Fruit fly (Drosophila melanogaster) whole organism, embryonic: ENCODE measurements around the gene CG8319.

ENCODE experiments used
- Ada2b ChIP-seq: fragments of 200-800 bp; sonication (Bioruptor generic); IDR thresholded peaks from 2 replicates; pipeline ENCODE4 v1.3.6; 2022; ENCODE audit warnings: missing biosample characterization, missing genetic modification characterization
- Atf-2 ChIP-seq: fragments of 200-800 bp; sonication (Bioruptor generic); optimal IDR thresholded peaks from 2 replicates; lab custom pipeline; 2016; ENCODE audit warnings: missing biosample characterization, missing genetic modification characterization
- CG1024 ChIP-seq: fragments of 200-800 bp; sonication (Bioruptor generic); IDR thresholded peaks from 2 replicates; pipeline ENCODE4 v1.3.6; 2022; ENCODE audit warnings: missing biosample characterization, missing genetic modification characterization
- CG10654 ChIP-seq: fragments of 200-800 bp; sonication (Bioruptor generic); optimal IDR thresholded peaks from 2 replicates; lab custom pipeline; 2016; ENCODE audit warnings: missing biosample characterization, missing genetic modification characterization
- CG12071 ChIP-seq: fragments of 200-800 bp; sonication (Bioruptor generic); optimal IDR thresholded peaks from 3 replicates; lab custom pipeline; 2018; ENCODE audit warnings: missing biosample characterization, mild to moderate bottlenecking, missing genetic modification characterization
- CG12155 ChIP-seq: fragments of 200-800 bp; sonication (Bioruptor generic); optimal IDR thresholded peaks from 3 replicates; lab custom pipeline; 2016; ENCODE audit warnings: missing biosample characterization, missing genetic modification characterization
- CG12219 ChIP-seq: fragments of 200-800 bp; sonication (Bioruptor generic); optimal IDR thresholded peaks from 3 replicates; lab custom pipeline; 2018; ENCODE audit warnings: missing biosample characterization, mild to moderate bottlenecking, missing genetic modification characterization
- CG12659 ChIP-seq: fragments of 200-800 bp; sonication (Bioruptor generic); optimal IDR thresholded peaks from 3 replicates; lab custom pipeline; 2017; ENCODE audit warnings: mild to moderate bottlenecking, missing biosample characterization, missing genetic modification reagents, missing genetic modification characterization
- CG14860 ChIP-seq: fragments of 200-800 bp; sonication (Bioruptor generic); IDR thresholded peaks from 3 replicates; pipeline ENCODE4 v1.3.6; 2022; ENCODE audit warnings: missing biosample characterization, missing genetic modification characterization; ENCODE audit not compliant: partially characterized antibody
- CG1529 ChIP-seq: fragments of 200-800 bp; sonication (Bioruptor generic); optimal IDR thresholded peaks from 3 replicates; lab custom pipeline; 2018; ENCODE audit warnings: missing biosample characterization, missing genetic modification characterization
- CG15696 ChIP-seq: fragments of 200-800 bp; sonication (Bioruptor generic); optimal IDR thresholded peaks from 2 replicates; lab custom pipeline; 2019; ENCODE audit warnings: missing biosample characterization, mild to moderate bottlenecking, missing genetic modification characterization, moderate library complexity
- CG16813 ChIP-seq: fragments of 200-800 bp; sonication (Bioruptor generic); IDR thresholded peaks from 3 replicates; pipeline ENCODE4 v1.3.6; 2022; ENCODE audit warnings: missing biosample characterization, missing genetic modification characterization; ENCODE audit not compliant: partially characterized antibody
- CG17186 ChIP-seq: fragments of 200-800 bp; sonication (Bioruptor generic); optimal IDR thresholded peaks from 3 replicates; lab custom pipeline; 2017; ENCODE audit warnings: missing biosample characterization, missing genetic modification reagents, missing genetic modification characterization
- CG18262 ChIP-seq: fragments of 200-800 bp; optimal IDR thresholded peaks from 3 replicates; lab custom pipeline; 2019; ENCODE audit warnings: missing biosample characterization, mild to moderate bottlenecking, missing genetic modification characterization, moderate library complexity
- CG18476 ChIP-seq: fragments of 200-800 bp; sonication (Bioruptor generic); optimal IDR thresholded peaks from 2 replicates; lab custom pipeline; 2016; ENCODE audit warnings: missing biosample characterization, mild to moderate bottlenecking, missing genetic modification characterization
- CG2712 ChIP-seq: fragments of 200-800 bp; optimal IDR thresholded peaks from 3 replicates; lab custom pipeline; 2019; ENCODE audit warnings: missing biosample characterization, mild to moderate bottlenecking, missing genetic modification characterization, moderate library complexity
- CG3847 ChIP-seq: fragments of 200-800 bp; sonication (Bioruptor generic); IDR thresholded peaks from 2 replicates; pipeline ENCODE4 v1.3.6; 2022; ENCODE audit warnings: missing biosample characterization, missing genetic modification characterization
- CG4328 ChIP-seq: fragments of 200-800 bp; sonication (Bioruptor generic); optimal IDR thresholded peaks from 3 replicates; lab custom pipeline; 2017; ENCODE audit warnings: missing biosample characterization, missing genetic modification reagents, missing genetic modification characterization
- CG4820 ChIP-seq: fragments of 200-800 bp; sonication (Bioruptor generic); optimal IDR thresholded peaks from 3 replicates; lab custom pipeline; 2016; ENCODE audit warnings: missing biosample characterization, missing genetic modification characterization
- CG5953 ChIP-seq: fragments of 200-800 bp; sonication (Bioruptor generic); IDR thresholded peaks from 2 replicates; pipeline ENCODE4 v1.3.6; 2022; ENCODE audit warnings: missing biosample characterization, missing genetic modification characterization
- CG6654 ChIP-seq: fragments of 200-800 bp; sonication (Bioruptor generic); optimal IDR thresholded peaks from 2 replicates; lab custom pipeline; 2017; ENCODE audit warnings: missing biosample characterization, mild to moderate bottlenecking, missing genetic modification characterization
- CG9876 ChIP-seq: fragments of 200-800 bp; sonication (Bioruptor generic); optimal IDR thresholded peaks from 2 replicates; lab custom pipeline; 2016; ENCODE audit warnings: missing biosample characterization, missing genetic modification characterization
- Dfd ChIP-seq, 2 experiments: fragments of >200 bp; optimal IDR thresholded peaks; 2 replicates each; lab custom pipeline; 2017; ENCODE audit warnings: missing biosample characterization in 2 of 2, missing genetic modification characterization in 2 of 2
- H2.0 ChIP-seq: fragments of 200-800 bp; sonication (Bioruptor generic); IDR thresholded peaks from 2 replicates; pipeline ENCODE4 v1.3.6; 2022; ENCODE audit warnings: missing biosample characterization, missing genetic modification characterization
- HLH4C ChIP-seq: fragments of 200-800 bp; sonication (Bioruptor generic); IDR thresholded peaks from 3 replicates; pipeline ENCODE4 v1.3.6; 2022; ENCODE audit warnings: missing biosample characterization, missing genetic modification characterization; ENCODE audit not compliant: partially characterized antibody
- Hr39 ChIP-seq: fragments of >200 bp; optimal IDR thresholded peaks from 2 replicates; lab custom pipeline; 2017
- Trl ChIP-seq, 3 experiments: fragments of >200 bp in 2 of 3; fragments of 200-800 bp in 1 of 3; sonication (Bioruptor generic) in 1 of 3; optimal IDR thresholded peaks; 2 replicates in 1 of 3; 3 replicates in 2 of 3; lab custom pipeline; 2016 to 2017; ENCODE audit warnings: missing biosample characterization in 1 of 3, missing genetic modification characterization in 1 of 3
- ase ChIP-seq: fragments of 200-800 bp; sonication (Bioruptor generic); IDR thresholded peaks from 3 replicates; pipeline ENCODE4 v1.3.6; 2022; ENCODE audit warnings: missing biosample characterization, missing genetic modification characterization
- bab2 ChIP-seq: fragments of 200-800 bp; sonication (Bioruptor generic); optimal IDR thresholded peaks from 2 replicates; lab custom pipeline; 2016; ENCODE audit warnings: missing biosample characterization, missing genetic modification characterization
- bsh ChIP-seq, 2 experiments: fragments of 200-800 bp; sonication (Bioruptor generic); optimal IDR thresholded peaks; 2 replicates each; lab custom pipeline; 2017 to 2018; ENCODE audit warnings: mild to moderate bottlenecking in 2 of 2, missing biosample characterization in 2 of 2, missing genetic modification characterization in 2 of 2, moderate library complexity in 1 of 2
- chm ChIP-seq: fragments of 200-800 bp; sonication (Bioruptor generic); IDR thresholded peaks from 2 replicates; pipeline ENCODE4 v1.3.6; 2022; ENCODE audit warnings: missing biosample characterization, missing genetic modification characterization
- croc ChIP-seq: fragments of 200-800 bp; sonication (Bioruptor generic); conservative IDR thresholded peaks from 3 replicates; pipeline ENCODE4 v1.3.6; 2022; ENCODE audit warnings: missing biosample characterization, missing genetic modification characterization
- crol ChIP-seq: fragments of 200-800 bp; sonication (Bioruptor generic); IDR thresholded peaks from 2 replicates; pipeline ENCODE4 v1.3.6; 2022; ENCODE audit warnings: missing biosample characterization, missing genetic modification characterization
- emc ChIP-seq: fragments of 200-800 bp; sonication (Bioruptor generic); optimal IDR thresholded peaks from 2 replicates; lab custom pipeline; 2016; ENCODE audit warnings: missing biosample characterization, missing genetic modification characterization
- fd102C ChIP-seq: fragments of 200-800 bp; sonication (Bioruptor generic); optimal IDR thresholded peaks from 2 replicates; lab custom pipeline; 2018; ENCODE audit warnings: missing biosample characterization, mild to moderate bottlenecking, missing genetic modification characterization, moderate library complexity
- gcm2 ChIP-seq: fragments of 200-800 bp; sonication (Bioruptor generic); optimal IDR thresholded peaks from 2 replicates; lab custom pipeline; 2016; ENCODE audit warnings: missing biosample characterization, missing genetic modification characterization
- gem ChIP-seq: fragments of 200-800 bp; sonication (Bioruptor generic); optimal IDR thresholded peaks from 2 replicates; lab custom pipeline; 2019; ENCODE audit warnings: missing biosample characterization, mild to moderate bottlenecking, missing genetic modification characterization, moderate library complexity
- hb ChIP-seq: fragments of 200-800 bp; sonication (Bioruptor generic); IDR thresholded peaks from 3 replicates; pipeline ENCODE4 v1.3.6; 2022; ENCODE audit warnings: missing biosample characterization, missing genetic modification characterization; ENCODE audit not compliant: partially characterized antibody
- kni ChIP-seq: fragments of 200-800 bp; sonication (Bioruptor generic); optimal IDR thresholded peaks from 3 replicates; lab custom pipeline; 2017; ENCODE audit warnings: mild to moderate bottlenecking, missing biosample characterization, missing genetic modification reagents, missing genetic modification characterization
- mld ChIP-seq: fragments of 200-800 bp; sonication (Bioruptor generic); IDR thresholded peaks from 3 replicates; pipeline ENCODE4 v1.3.6; 2022; ENCODE audit warnings: missing biosample characterization, missing genetic modification characterization; ENCODE audit not compliant: partially characterized antibody
- peb ChIP-seq: fragments of 200-800 bp; sonication (Bioruptor generic); IDR thresholded peaks from 2 replicates; pipeline ENCODE4 v1.3.6; 2022; ENCODE audit warnings: missing biosample characterization, missing genetic modification characterization
- pfk ChIP-seq: fragments of 200-800 bp; sonication (Bioruptor generic); optimal IDR thresholded peaks from 2 replicates; lab custom pipeline; 2018; ENCODE audit warnings: missing biosample characterization, mild to moderate bottlenecking, missing genetic modification characterization, moderate library complexity
- rib ChIP-seq: fragments of 200-800 bp; sonication (Bioruptor generic); IDR thresholded peaks from 2 replicates; pipeline ENCODE4 v1.3.6; 2022; ENCODE audit warnings: missing biosample characterization, missing genetic modification characterization
- row ChIP-seq: fragments of 200-800 bp; sonication (Bioruptor generic); IDR thresholded peaks from 3 replicates; pipeline ENCODE4 v1.3.6; 2022; ENCODE audit warnings: missing biosample characterization, missing genetic modification characterization
- salm ChIP-seq: fragments of 200-800 bp; sonication (Bioruptor generic); optimal IDR thresholded peaks from 2 replicates; lab custom pipeline; 2018; ENCODE audit warnings: missing biosample characterization, mild to moderate bottlenecking, missing genetic modification characterization
- sima ChIP-seq: fragments of 200-800 bp; sonication (Bioruptor generic); optimal IDR thresholded peaks from 2 replicates; lab custom pipeline; 2016; ENCODE audit warnings: missing biosample characterization, missing genetic modification characterization
- ttk ChIP-seq: fragments of 200-800 bp; sonication (Bioruptor generic); IDR thresholded peaks from 2 replicates; pipeline ENCODE4 v2.1.2; 2022; ENCODE audit warnings: missing biosample characterization, missing genetic modification characterization
- vvl ChIP-seq: fragments of 200-800 bp; sonication (Bioruptor generic); IDR thresholded peaks from 2 replicates; pipeline ENCODE4 v1.3.6; 2022; ENCODE audit warnings: missing biosample characterization, missing genetic modification characterization
- wdn ChIP-seq: fragments of 200-800 bp; sonication (Bioruptor generic); IDR thresholded peaks from 2 replicates; pipeline ENCODE4 v1.3.6; 2022; ENCODE audit warnings: missing biosample characterization, missing genetic modification characterization

The CG8319 gene

dm6 chr3R:9577382-9578137 lies 49.6 kb upstream of the CG8319 start, which contains the start of the genes Kap-alpha3 and Son (continued):
- peak; percentile 90 for TF ChIP-seq Atf-2 (GFP tag; lab: Kevin White, UChicago)
- peak; percentile 98 for TF ChIP-seq kni (GFP tag; lab: Kevin White, UChicago)
- peak; percentile 88 for TF ChIP-seq CG17186 (GFP tag; lab: Kevin White, UChicago)
- TF ChIP-seq mld: peak; percentile 57; the same call in 1 of the 3 replicates
- peak; percentile 91 for TF ChIP-seq CG12071 (GFP tag; lab: Kevin White, UChicago)
- peak; percentile 67; the same call in 1 of the 2 replicates for TF ChIP-seq peb
- peak; percentile 88 for TF ChIP-seq ttk (GFP tag; lab: Robert Waterston, UW)
- TF ChIP-seq CG1529 (GFP tag; lab: Kevin White, UChicago): peak; percentile 88
- TF ChIP-seq ase (GFP tag; lab: Robert Waterston, UW): peak; percentile 84
- peak; percentile 84 for TF ChIP-seq salm
- peak; percentile 44 to 80 for TF ChIP-seq bsh (GFP tag; optimal IDR thresholded peaks at IDR 0.05; lab: Kevin White, UChicago)
- no peak for TF ChIP-seq Dfd (GFP tag; optimal IDR thresholded peaks at IDR 0.05; lab: Kevin White, UChicago)
- TF ChIP-seq CG3847 (GFP tag; lab: Robert Waterston, UW): peak; percentile 93
- peak; percentile 85 for TF ChIP-seq CG1024 (GFP tag; lab: Robert Waterston, UW)
- TF ChIP-seq hb (GFP tag; lab: Robert Waterston, UW): peak; percentile 67; the same call in 2 of the 3 replicates
- peak; percentile 73 for TF ChIP-seq CG12219 (GFP tag; lab: Kevin White, UChicago)
- peak; percentile 91 for TF ChIP-seq vvl (GFP tag; lab: Robert Waterston, UW)
- TF ChIP-seq emc: peak; percentile 89
- TF ChIP-seq CG12155: peak; percentile 89
- peak; percentile 88 for TF ChIP-seq CG16813 (GFP tag; lab: Robert Waterston, UW)
- TF ChIP-seq row (GFP tag; lab: Robert Waterston, UW): peak; percentile 95
- peak; percentile 76 for TF ChIP-seq CG6654 (GFP tag; lab: Kevin White, UChicago)
- peak; percentile 76 for TF ChIP-seq Ada2b (GFP tag; lab: Robert Waterston, UW)
- peak; percentile 84 for TF ChIP-seq H2.0 (GFP tag; lab: Robert Waterston, UW)
- TF ChIP-seq CG2712 (tag; lab: Kevin White, UChicago): peak; percentile 89
- no peak for TF ChIP-seq Trl (optimal IDR thresholded peaks at IDR 0.05; lab: Kevin White, UChicago)
- TF ChIP-seq Trl (GFP tag; optimal IDR thresholded peaks at IDR 0.05; lab: Kevin White, UChicago): peak; percentile 95
- TF ChIP-seq CG4328 (GFP tag; lab: Kevin White, UChicago): peak; percentile 97
- peak; percentile 88 for TF ChIP-seq gem
- no peak for TF ChIP-seq Hr39 (lab: Kevin White, UChicago)
- peak; percentile 90 for TF ChIP-seq chm (GFP tag; lab: Robert Waterston, UW)
- TF ChIP-seq wdn (GFP tag; lab: Robert Waterston, UW): peak; percentile 74; the same call in 1 of the 2 replicates
- TF ChIP-seq pfk (GFP tag; lab: Kevin White, UChicago): peak; percentile 84
- TF ChIP-seq CG5953: peak; percentile 72
- peak; percentile 81 for TF ChIP-seq CG14860 (GFP tag; lab: Robert Waterston, UW)
- peak; percentile 62 for TF ChIP-seq sima (GFP tag; lab: Kevin White, UChicago)
- peak; percentile 86 for TF ChIP-seq gcm2 (GFP tag; lab: Kevin White, UChicago)
- TF ChIP-seq CG18262 (tag; lab: Kevin White, UChicago): peak; percentile 84
- peak; percentile 98 for TF ChIP-seq CG12659 (GFP tag; lab: Kevin White, UChicago)
- TF ChIP-seq CG15696 (tag; lab: Kevin White, UChicago): peak; percentile 85
- TF ChIP-seq CG4820 (GFP tag; lab: Kevin White, UChicago): peak; percentile 88
- peak; percentile 79 for TF ChIP-seq croc (GFP tag; lab: Robert Waterston, UW)
- TF ChIP-seq rib: peak; percentile 77
- TF ChIP-seq CG10654: peak; percentile 90
- TF ChIP-seq bab2: peak; percentile 92
- peak; percentile 91 for TF ChIP-seq fd102C
- TF ChIP-seq CG9876 (GFP tag; lab: Kevin White, UChicago): peak; percentile 95
- TF ChIP-seq HLH4C (GFP tag; lab: Robert Waterston, UW): peak; percentile 75
- peak; percentile 91 for TF ChIP-seq CG18476 (GFP tag; lab: Kevin White, UChicago)
- peak; percentile 29; the same call in 1 of the 2 replicates for TF ChIP-seq crol
